ENCODE assay signal across 3 fruit fly cellular contexts in the genomic region with DNA sequence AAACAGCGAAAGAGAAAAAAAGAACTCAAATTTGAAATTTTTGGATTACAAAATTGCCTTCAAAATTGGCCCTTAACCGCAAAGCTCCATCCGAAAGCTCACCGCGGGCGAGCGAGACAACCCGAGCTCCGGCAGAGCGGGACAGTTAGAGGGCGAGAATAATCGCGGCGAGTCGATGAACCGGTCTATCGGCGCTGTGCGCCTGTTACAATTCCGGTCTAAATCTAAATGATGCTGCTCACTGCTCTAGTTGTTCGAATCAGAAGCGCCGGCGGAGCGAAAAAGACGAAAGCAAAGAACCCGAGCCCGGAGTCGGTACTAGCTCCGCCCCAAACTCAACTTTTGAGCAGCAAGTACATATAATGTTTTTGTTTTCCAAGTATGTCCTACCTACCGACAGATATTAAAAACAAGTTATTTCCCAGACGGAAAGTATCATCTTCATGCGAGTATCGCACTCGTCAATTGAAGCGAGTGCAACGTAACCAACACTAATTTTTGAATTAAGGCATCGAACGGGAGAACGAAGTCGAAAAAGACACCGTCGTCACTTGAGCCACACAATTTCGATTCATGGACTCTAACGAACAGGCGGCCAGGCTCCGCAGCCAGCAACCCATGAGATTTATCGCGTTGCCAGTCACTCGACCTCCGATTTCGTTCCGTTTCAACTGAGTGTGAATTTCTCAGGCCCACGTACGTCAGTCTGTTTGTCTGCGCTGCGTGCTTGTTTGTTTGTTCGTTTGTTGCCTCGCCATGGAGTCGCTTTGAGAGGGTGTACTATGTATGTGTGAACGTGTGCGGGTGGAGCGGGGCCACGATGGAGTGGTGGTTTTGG.
TF ChIP-seq lines count a peak whose summit lies in the region.

No protein-coding gene starts in this region.

TF ChIP-seq in whole organism, embryonic, 481 proteins besides CTCF, POLR2A, EP300 and RAD21 (continued from another document and continues in another):
- TF ChIP-seq odd (GFP tag; optimal IDR thresholded peaks at IDR 0.05; lab: Kevin White, UChicago) = peak; percentile 4
- peak; percentile 99 for TF ChIP-seq CG3838 (GFP tag; optimal IDR thresholded peaks at IDR 0.05; lab: Kevin White, UChicago)
- TF ChIP-seq ash1 (GFP tag; optimal IDR thresholded peaks at IDR 0.05; lab: Kevin White, UChicago) = peak; percentile 43
- no peak for TF ChIP-seq Antp (GFP tag; optimal IDR thresholded peaks at IDR 0.05; lab: Kevin White, UChicago)
- TF ChIP-seq CG1832 (GFP tag; optimal IDR thresholded peaks at IDR 0.05; lab: Kevin White, UChicago) = peak; percentile 98
- TF ChIP-seq Ets65A (GFP tag; lab: Kevin White, UChicago) = no peak
- TF ChIP-seq CG11504 (tag; optimal IDR thresholded peaks at IDR 0.05; lab: Kevin White, UChicago) = peak; percentile 27
- no peak for TF ChIP-seq CG4282 (GFP tag; optimal IDR thresholded peaks at IDR 0.05; lab: Kevin White, UChicago)
- peak; percentile 52 for TF ChIP-seq CG12659 (GFP tag; optimal IDR thresholded peaks at IDR 0.05; lab: Kevin White, UChicago)
- peak; percentile 88 for TF ChIP-seq CG13894 (tag; optimal IDR thresholded peaks at IDR 0.05; lab: Kevin White, UChicago)
- TF ChIP-seq grn (GFP tag; optimal IDR thresholded peaks at IDR 0.05; lab: Kevin White, UChicago) = no peak
- peak; percentile 23 for TF ChIP-seq Nf-YB (GFP tag; optimal IDR thresholded peaks at IDR 0.05; lab: Kevin White, UChicago)
- TF ChIP-seq crp (GFP tag; optimal IDR thresholded peaks at IDR 0.05; lab: Kevin White, UChicago) = no peak
- TF ChIP-seq MESR4 (GFP tag; optimal IDR thresholded peaks at IDR 0.05; lab: Kevin White, UChicago) = no peak
- TF ChIP-seq nau (GFP tag; optimal IDR thresholded peaks at IDR 0.05; lab: Kevin White, UChicago) = peak; percentile 56
- TF ChIP-seq sim (GFP tag; IDR thresholded peaks at IDR 0.05; lab: Robert Waterston, UW) = no peak
- no peak for TF ChIP-seq YL-1 (GFP tag; optimal IDR thresholded peaks at IDR 0.05; lab: Kevin White, UChicago)
- no peak for TF ChIP-seq bbx (GFP tag; IDR thresholded peaks at IDR 0.05; lab: Robert Waterston, UW; ENCODE audit: partially characterized antibody)
- peak; percentile 81 for TF ChIP-seq CG12769 (tag; optimal IDR thresholded peaks at IDR 0.05; lab: Kevin White, UChicago)
- TF ChIP-seq exex (tag; optimal IDR thresholded peaks at IDR 0.05; lab: Kevin White, UChicago) = peak; percentile 40
- peak; percentile 43 for TF ChIP-seq fd64A (GFP tag; optimal IDR thresholded peaks at IDR 0.05; lab: Kevin White, UChicago)
- peak; percentile 0 for TF ChIP-seq CG2712 (tag; optimal IDR thresholded peaks at IDR 0.05; lab: Kevin White, UChicago)
- TF ChIP-seq Elba2 (GFP tag; optimal IDR thresholded peaks at IDR 0.05; lab: Kevin White, UChicago) = no peak
- TF ChIP-seq hkb (optimal IDR thresholded peaks at IDR 0.05; lab: Kevin White, UChicago) = no peak
- no peak for TF ChIP-seq hkb (GFP tag; IDR thresholded peaks at IDR 0.05; lab: Robert Waterston, UW)
- peak; percentile 93 for TF ChIP-seq CG2116 (GFP tag; optimal IDR thresholded peaks at IDR 0.05; lab: Kevin White, UChicago)
- TF ChIP-seq run (tag; optimal IDR thresholded peaks at IDR 0.05; lab: Kevin White, UChicago) = peak; percentile 39
- peak; percentile 43 for TF ChIP-seq B-H2 (GFP tag; optimal IDR thresholded peaks at IDR 0.05; lab: Kevin White, UChicago)
- no peak for TF ChIP-seq wdn (GFP tag; IDR thresholded peaks at IDR 0.05; lab: Robert Waterston, UW)
- peak; percentile 15 for TF ChIP-seq CG10267 (tag; optimal IDR thresholded peaks at IDR 0.05; lab: Kevin White, UChicago)
- TF ChIP-seq ab (GFP tag; optimal IDR thresholded peaks at IDR 0.05; lab: Kevin White, UChicago) = peak; percentile 23
- no peak for TF ChIP-seq Dad (GFP tag; optimal IDR thresholded peaks at IDR 0.05; lab: Kevin White, UChicago)
- TF ChIP-seq gt (GFP tag; IDR thresholded peaks at IDR 0.05; lab: Robert Waterston, UW) = no peak
- peak in 1 of 2 experiments; percentile 48 for TF ChIP-seq tll (GFP tag; optimal IDR thresholded peaks at IDR 0.05; lab: Kevin White, UChicago)
- peak; percentile 39 for TF ChIP-seq lbe (GFP tag; optimal IDR thresholded peaks at IDR 0.05; lab: Kevin White, UChicago)
- TF ChIP-seq Dip2 (GFP tag; IDR thresholded peaks at IDR 0.05; lab: Robert Waterston, UW) = no peak
- peak; percentile 11 for TF ChIP-seq salm (tag; optimal IDR thresholded peaks at IDR 0.05; lab: Kevin White, UChicago)
- peak; percentile 79 for TF ChIP-seq Hmr (GFP tag; optimal IDR thresholded peaks at IDR 0.05; lab: Kevin White, UChicago)
- TF ChIP-seq CG8924 (tag; optimal IDR thresholded peaks at IDR 0.05; lab: Kevin White, UChicago) = peak; percentile 1
- peak; percentile 77 for TF ChIP-seq HmgD (GFP tag; optimal IDR thresholded peaks at IDR 0.05; lab: Kevin White, UChicago)
- peak; percentile 21 for TF ChIP-seq caup (GFP tag; optimal IDR thresholded peaks at IDR 0.05; lab: Kevin White, UChicago; ENCODE audit: severe bottlenecking)

TF ChIP-seq in whole organism, prepupa, 60 proteins besides CTCF, POLR2A, EP300 and RAD21 (continued from another document):
- TF ChIP-seq lz (GFP tag; optimal IDR thresholded peaks at IDR 0.05; lab: Kevin White, UChicago) (no peak), Eip75B (GFP tag; optimal IDR thresholded peaks at IDR 0.05; lab: Kevin White, UChicago) (peak; percentile 47), CG4318 (GFP tag; optimal IDR thresholded peaks at IDR 0.05; lab: Kevin White, UChicago) (no peak), CG31627 (GFP tag; optimal IDR thresholded peaks at IDR 0.05; lab: Kevin White, UChicago) (no peak), salr (GFP tag; optimal IDR thresholded peaks at IDR 0.05; lab: Kevin White, UChicago) (no peak), CG6792 (GFP tag; optimal IDR thresholded peaks at IDR 0.05; lab: Kevin White, UChicago) (no peak), dac (GFP tag; optimal IDR thresholded peaks at IDR 0.05; lab: Kevin White, UChicago) (no peak), ss (GFP tag; optimal IDR thresholded peaks at IDR 0.05; lab: Kevin White, UChicago) (peak; percentile 38 to 65), Met (GFP tag; optimal IDR thresholded peaks at IDR 0.05; lab: Kevin White, UChicago) (no peak), Lpt (GFP tag; optimal IDR thresholded peaks at IDR 0.05; lab: Kevin White, UChicago) (no peak), CG6808 (GFP tag; optimal IDR thresholded peaks at IDR 0.05; lab: Kevin White, UChicago) (peak; percentile 0), Gug (GFP tag; IDR thresholded peaks at IDR 0.05; lab: Robert Waterston, UW) (no peak), Ets21C (GFP tag; optimal IDR thresholded peaks at IDR 0.05; lab: Kevin White, UChicago) (no peak), acj6 (GFP tag; optimal IDR thresholded peaks at IDR 0.05; lab: Kevin White, UChicago) (no peak), Eip93F (GFP tag; optimal IDR thresholded peaks at IDR 0.05; lab: Kevin White, UChicago) (peak; percentile 66), CG8632 (GFP tag; optimal IDR thresholded peaks at IDR 0.05; lab: Kevin White, UChicago) (no peak), CG11294 (GFP tag; IDR thresholded peaks at IDR 0.05; lab: Robert Waterston, UW) (no peak), CG1621 (tag; optimal IDR thresholded peaks at IDR 0.05; lab: Kevin White, UChicago) (peak; percentile 99), achi (GFP tag; optimal IDR thresholded peaks at IDR 0.05; lab: Kevin White, UChicago) (peak; percentile 56), CG15336 (GFP tag; IDR thresholded peaks at IDR 0.05; lab: Robert Waterston, UW) (no peak)

TF ChIP-seq in whole organism, wandering third instar larva, 38 proteins besides CTCF, POLR2A, EP300 and RAD21 (continued from another document):
- TF ChIP-seq ey (GFP tag; optimal IDR thresholded peaks at IDR 0.05; lab: Kevin White, UChicago) (peak; percentile 11), N (GFP tag; optimal IDR thresholded peaks at IDR 0.05; lab: Kevin White, UChicago) (no peak), Sp1 (GFP tag; optimal IDR thresholded peaks at IDR 0.05; lab: Kevin White, UChicago) (peak; percentile 33), tai (GFP tag; optimal IDR thresholded peaks at IDR 0.05; lab: Kevin White, UChicago) (no peak), Vsx2 (GFP tag; optimal IDR thresholded peaks at IDR 0.05; lab: Kevin White, UChicago; ENCODE audit: partially characterized antibody) (peak; percentile 86), OdsH (GFP tag; optimal IDR thresholded peaks at IDR 0.05; lab: Kevin White, UChicago) (no peak), Dif (GFP tag; optimal IDR thresholded peaks at IDR 0.05; lab: Kevin White, UChicago; ENCODE audit: partially characterized antibody) (peak; percentile 87)
